Fruit fly (Drosophila melanogaster) whole organism, wandering third instar larva: Measurements from ENCODE around the gene poe.

Experiments used
- Abd-B ChIP-seq: fragments of >200 bp; optimal IDR thresholded peaks from 2 replicates; lab custom pipeline; 2017; ENCODE audit warnings: missing biosample characterization, missing genetic modification characterization
- CG9705 ChIP-seq: fragments of 200-800 bp; sonication (Bioruptor generic); optimal IDR thresholded peaks from 2 replicates; lab custom pipeline; 2018; ENCODE audit warnings: missing biosample characterization, mild to moderate bottlenecking, missing genetic modification characterization
- CrebA ChIP-seq: fragments of 200-800 bp; sonication (Bioruptor generic); optimal IDR thresholded peaks from 2 replicates; lab custom pipeline; 2016; ENCODE audit warnings: missing biosample characterization, mild to moderate bottlenecking, missing genetic modification characterization, borderline replicate concordance
- Dif ChIP-seq: fragments of 200-275, 200-300 bp; sonication (Bioruptor generic); optimal IDR thresholded peaks from 2 replicates; lab custom pipeline; 2018; ENCODE audit warnings: missing biosample characterization, missing genetic modification characterization; ENCODE audit not compliant: partially characterized antibody
- Hnf4 ChIP-seq: fragments of 200-800 bp; sonication (Bioruptor generic); optimal IDR thresholded peaks from 2 replicates; lab custom pipeline; 2016; ENCODE audit warnings: missing biosample characterization, mild to moderate bottlenecking, missing genetic modification characterization
- Hr78 ChIP-seq: fragments of >200 bp; optimal IDR thresholded peaks from 2 replicates; lab custom pipeline; 2017; ENCODE audit warnings: missing biosample characterization, missing genetic modification characterization
- Hr83 ChIP-seq: fragments of 200-300 bp; sonication (Bioruptor generic); optimal IDR thresholded peaks from 2 replicates; lab custom pipeline; 2016; ENCODE audit warnings: missing biosample characterization, mild to moderate bottlenecking, missing genetic modification characterization, moderate library complexity; ENCODE audit not compliant: poor library complexity, severe bottlenecking
- Jra ChIP-seq: sonication (Bioruptor generic); optimal IDR thresholded peaks from 2 replicates; lab custom pipeline; 2016; ENCODE audit warnings: missing biosample characterization, missing genetic modification characterization
- Myc ChIP-seq: fragments of >200 bp; optimal IDR thresholded peaks from 2 replicates; lab custom pipeline; 2017
- N ChIP-seq: fragments of >200 bp; optimal IDR thresholded peaks from 2 replicates; lab custom pipeline; 2018; ENCODE audit warnings: missing biosample characterization, missing external identifiers, missing genetic modification characterization
- OdsH ChIP-seq: fragments of 200-800 bp; sonication (Bioruptor generic); optimal IDR thresholded peaks from 2 replicates; lab custom pipeline; 2016; ENCODE audit warnings: missing biosample characterization, mild to moderate bottlenecking, missing genetic modification characterization
- Rel ChIP-seq, 2 experiments: fragments of 200-800 bp; sonication (Bioruptor generic) in 1 of 2; optimal IDR thresholded peaks; 2 replicates in 1 of 2; 3 replicates in 1 of 2; lab custom pipeline; 2016 to 2019; ENCODE audit warnings: mild to moderate bottlenecking in 2 of 2, missing biosample characterization in 2 of 2, missing genetic modification characterization in 2 of 2, moderate library complexity in 1 of 2
- Sp1 ChIP-seq: fragments of 200-800 bp; sonication (Bioruptor generic); optimal IDR thresholded peaks from 3 replicates; lab custom pipeline; 2019; ENCODE audit warnings: missing biosample characterization, mild to moderate bottlenecking, missing genetic modification characterization, moderate library complexity
- brk ChIP-seq: fragments of 200-800 bp; sonication (Bioruptor generic); optimal IDR thresholded peaks from 2 replicates; lab custom pipeline; 2016; ENCODE audit warnings: missing biosample characterization, mild to moderate bottlenecking, missing genetic modification characterization
- dl ChIP-seq, 2 experiments: fragments of 175-275, 200-275 bp in 1 of 2; fragments of 200-275 bp in 1 of 2; sonication (Bioruptor generic); optimal IDR thresholded peaks; lab custom pipeline; 2018; ENCODE audit warnings: mild to moderate bottlenecking in 2 of 2, missing biosample characterization in 2 of 2, missing genetic modification characterization in 2 of 2, moderate library complexity in 2 of 2; ENCODE audit not compliant: partially characterized antibody in 2 of 2, insufficient read depth in 1 of 2
- dmrt93B ChIP-seq: fragments of 200-800 bp; sonication (Bioruptor generic); optimal IDR thresholded peaks from 2 replicates; lab custom pipeline; 2018; ENCODE audit warnings: missing biosample characterization, mild to moderate bottlenecking, missing genetic modification characterization
- dsf ChIP-seq: sonication (Bioruptor generic); optimal IDR thresholded peaks from 2 replicates; lab custom pipeline; 2016; ENCODE audit warnings: missing biosample characterization, missing genetic modification characterization, borderline replicate concordance
- ey ChIP-seq: fragments of 200-800 bp; sonication (Bioruptor generic); optimal IDR thresholded peaks from 2 replicates; lab custom pipeline; 2016; ENCODE audit warnings: missing biosample characterization, missing genetic modification characterization
- foxo ChIP-seq, 2 experiments: fragments of 200-800 bp; sonication (Bioruptor generic); optimal IDR thresholded peaks; 2 replicates in 1 of 2; 3 replicates in 1 of 2; lab custom pipeline; 2016 to 2017; ENCODE audit warnings: missing biosample characterization in 2 of 2, missing genetic modification characterization in 2 of 2
- fru ChIP-seq: fragments of 200-800 bp; sonication (Bioruptor generic); optimal IDR thresholded peaks from 3 replicates; lab custom pipeline; 2016; ENCODE audit warnings: missing biosample characterization, mild to moderate bottlenecking, missing genetic modification characterization
- h ChIP-seq: fragments of 200-800 bp; sonication (Bioruptor generic); optimal IDR thresholded peaks from 3 replicates; lab custom pipeline; 2016; ENCODE audit warnings: missing biosample characterization, mild to moderate bottlenecking, missing genetic modification characterization
- jim ChIP-seq: fragments of 175-275, 200-325 bp; sonication (Bioruptor generic); optimal IDR thresholded peaks from 2 replicates; lab custom pipeline; 2016; ENCODE audit warnings: missing biosample characterization, mild to moderate bottlenecking, missing genetic modification characterization
- lola ChIP-seq: fragments of >200 bp; optimal IDR thresholded peaks from 2 replicates; lab custom pipeline; 2017; ENCODE audit warnings: missing biosample characterization, missing genetic modification characterization
- pan ChIP-seq: fragments of >200 bp; optimal IDR thresholded peaks from 2 replicates; lab custom pipeline; 2017
- psq ChIP-seq: fragments of 200-800 bp; sonication (Bioruptor generic); optimal IDR thresholded peaks from 3 replicates; lab custom pipeline; 2017; ENCODE audit warnings: missing biosample characterization, mild to moderate bottlenecking, missing genetic modification characterization, moderate library complexity
- rgr ChIP-seq: fragments of 200-800 bp; sonication (Bioruptor generic); optimal IDR thresholded peaks from 3 replicates; lab custom pipeline; 2016; ENCODE audit warnings: missing biosample characterization, mild to moderate bottlenecking, missing genetic modification characterization
- sage ChIP-seq: fragments of 200-800 bp; sonication (Bioruptor generic); optimal IDR thresholded peaks from 2 replicates; lab custom pipeline; 2016; ENCODE audit warnings: missing biosample characterization, mild to moderate bottlenecking, missing genetic modification characterization
- usp ChIP-seq: fragments of >200 bp; optimal IDR thresholded peaks from 2 replicates; lab custom pipeline; 2017; ENCODE audit warnings: missing biosample characterization, missing genetic modification characterization
- woc ChIP-seq: sonication (Bioruptor generic); optimal IDR thresholded peaks from 2 replicates; lab custom pipeline; 2016; ENCODE audit warnings: missing biosample characterization, mild to moderate bottlenecking, missing genetic modification characterization

The poe gene

dm6 chr2L:8033756-8034155 lies 37.7 kb downstream of the poe start:
- TF ChIP-seq psq (GFP tag; lab: Kevin White, UChicago) (peak; percentile 1), rgr (no peak), fru (peak; percentile 12), foxo (GFP tag; optimal IDR thresholded peaks at IDR 0.05; lab: Kevin White, UChicago) (peak in 1 of 2 experiments; percentile 8), h (GFP tag; lab: Kevin White, UChicago) (peak; percentile 21), Hr78 (GFP tag; lab: Kevin White, UChicago) (no peak), OdsH (GFP tag; lab: Kevin White, UChicago) (peak; percentile 10)

dm6 chr2L:8031588-8031987 lies 39.8 kb downstream of the poe start:
- TF ChIP-seq psq (GFP tag; lab: Kevin White, UChicago) (peak; percentile 40), Dif (peak; percentile 67), Hnf4 (GFP tag; lab: Kevin White, UChicago) (peak; percentile 6), dl (GFP tag; optimal IDR thresholded peaks at IDR 0.05; lab: Kevin White, UChicago; ENCODE audit: insufficient read depth in 1 of 2, partially characterized antibody in 2 of 2) (peak in 1 of 2 experiments; percentile 56), usp (no peak)

- TF ChIP-seq psq (GFP tag; lab: Kevin White, UChicago) (no peak), Sp1 (GFP tag; lab: Kevin White, UChicago) (peak; percentile 43), Hr78 (GFP tag; lab: Kevin White, UChicago) (no peak), dl (GFP tag; optimal IDR thresholded peaks at IDR 0.05; lab: Kevin White, UChicago; ENCODE audit: insufficient read depth in 1 of 2, partially characterized antibody in 2 of 2) (no peak), Rel (GFP tag; optimal IDR thresholded peaks at IDR 0.05; lab: Kevin White, UChicago) (no peak), Rel (tag; optimal IDR thresholded peaks at IDR 0.05; lab: Kevin White, UChicago) (peak; percentile 72), Hnf4 (GFP tag; lab: Kevin White, UChicago) (no peak), lola (GFP tag; lab: Kevin White, UChicago) (peak; percentile 54), N (GFP tag; lab: Kevin White, UChicago) (peak; percentile 35), foxo (GFP tag; optimal IDR thresholded peaks at IDR 0.05; lab: Kevin White, UChicago) (no peak), CG9705 (GFP tag; lab: Kevin White, UChicago) (no peak), rgr (no peak), Dif (peak; percentile 62), jim (GFP tag; lab: Kevin White, UChicago) (no peak), Abd-B (no peak), dmrt93B (no peak), usp (no peak), brk (GFP tag; lab: Kevin White, UChicago) (no peak), pan (lab: Kevin White, UChicago) (no peak), CrebA (GFP tag; lab: Kevin White, UChicago) (no peak), Jra (no peak), ey (GFP tag; lab: Kevin White, UChicago) (no peak), h (GFP tag; lab: Kevin White, UChicago) (peak; percentile 23), sage (GFP tag; lab: Kevin White, UChicago) (no peak), Hr83 (GFP tag; lab: Kevin White, UChicago) (no peak), Myc (lab: Kevin White, UChicago) (no peak)
Observed at dm6 chr2L:8030693-8031210, 40.7 kb downstream of the poe start, which contains the start of gene Cka. Gene Cka, plus strand, starts transcription at chr2L:8030721.

dm6 chr2L:8030102-8030501 lies 41.3 kb downstream of the poe start:
- no peak for TF ChIP-seq brk (GFP tag; lab: Kevin White, UChicago)
- no peak for TF ChIP-seq jim (GFP tag; lab: Kevin White, UChicago)
- TF ChIP-seq Hr78 (GFP tag; lab: Kevin White, UChicago): no peak
- no peak for TF ChIP-seq Hnf4 (GFP tag; lab: Kevin White, UChicago)
- TF ChIP-seq dsf (GFP tag; lab: Kevin White, UChicago): no peak
- TF ChIP-seq pan (lab: Kevin White, UChicago): no peak
- TF ChIP-seq N (GFP tag; lab: Kevin White, UChicago): no peak
- TF ChIP-seq CrebA (GFP tag; lab: Kevin White, UChicago): no peak
- no peak for TF ChIP-seq sage (GFP tag; lab: Kevin White, UChicago)
- TF ChIP-seq rgr: no peak
- no peak for TF ChIP-seq Jra
- no peak for TF ChIP-seq Rel (GFP tag; optimal IDR thresholded peaks at IDR 0.05; lab: Kevin White, UChicago)
- no peak for TF ChIP-seq Rel (tag; optimal IDR thresholded peaks at IDR 0.05; lab: Kevin White, UChicago)
- TF ChIP-seq foxo (GFP tag; optimal IDR thresholded peaks at IDR 0.05; lab: Kevin White, UChicago): no peak
- TF ChIP-seq h (GFP tag; lab: Kevin White, UChicago): no peak
- no peak for TF ChIP-seq woc (GFP tag; lab: Kevin White, UChicago)
- TF ChIP-seq ey (GFP tag; lab: Kevin White, UChicago): no peak
